Fruit fly (Drosophila melanogaster): ENCODE data around the gene CG9265.
A peak's percentile ranks its signal among the peaks of the same experiment; 100 is the strongest.

The CG9265 gene

DNA sequence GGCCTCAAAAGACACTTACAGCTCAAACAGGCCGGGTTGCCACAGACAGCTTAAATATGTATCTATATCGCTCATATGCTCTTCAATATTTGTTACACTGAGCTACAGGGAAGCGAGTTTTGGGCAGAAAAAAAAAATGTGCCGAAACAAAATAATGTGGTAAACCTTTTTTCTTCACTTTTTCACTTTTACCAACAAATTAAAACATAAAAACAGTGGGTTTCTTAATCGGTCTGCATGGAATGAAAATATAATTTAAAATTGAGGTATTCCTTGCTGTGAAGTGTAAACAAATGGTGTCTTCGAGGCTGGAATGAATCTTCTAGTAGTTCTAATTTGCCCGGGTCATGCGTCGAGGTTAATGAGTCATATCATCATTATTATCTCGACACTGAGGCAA lies 32.6 kb downstream of the CG9265 start (continued):
- TF ChIP-seq ATbp (GFP tag; optimal IDR thresholded peaks at IDR 0.05) (peak; percentile 54), fd102C (GFP tag; optimal IDR thresholded peaks at IDR 0.05) (no peak), sna (GFP tag; IDR thresholded peaks at IDR 0.05; ENCODE audit: partially characterized antibody) (no peak), Ada2b (GFP tag; IDR thresholded peaks at IDR 0.05) (peak; percentile 41; the same call in 1 of the 2 replicates), CG15479 (GFP tag; optimal IDR thresholded peaks at IDR 0.05) (no peak), B-H1 (GFP tag; IDR thresholded peaks at IDR 0.05) (0 out of 3 replicates have a peak, but pooled peaks have one; percentile 23), CG31441 (GFP tag; IDR thresholded peaks at IDR 0.05) (peak; percentile 62), insv (GFP tag; optimal IDR thresholded peaks at IDR 0.05) (no peak), CG4282 (GFP tag; optimal IDR thresholded peaks at IDR 0.05) (no peak), onecut (GFP tag; IDR thresholded peaks at IDR 0.05) (peak; percentile 12; the same call in 1 of the 2 replicates), nerfin-1 (tag; optimal IDR thresholded peaks at IDR 0.05) (peak; percentile 11), CG17385 (GFP tag; optimal IDR thresholded peaks at IDR 0.05) (peak; percentile 8), CG6791 (GFP tag; IDR thresholded peaks at IDR 0.05; ENCODE audit: partially characterized antibody) (no peak), row (GFP tag; IDR thresholded peaks at IDR 0.05) (peak; percentile 75), CG15514 (GFP tag; optimal IDR thresholded peaks at IDR 0.05) (peak; percentile 49), ssp (GFP tag; IDR thresholded peaks at IDR 0.05) (0 out of 2 replicates have a peak, but pooled peaks have one; percentile 29), tll (GFP tag; optimal IDR thresholded peaks at IDR 0.05) (no peak), CG11560 (tag; IDR thresholded peaks at IDR 0.05) (no peak), CG14965 (GFP tag; optimal IDR thresholded peaks at IDR 0.05; ENCODE audit: borderline replicate concordance) (no peak), Awh (GFP tag; IDR thresholded peaks at IDR 0.05) (no peak; the same call in 1 of the 2 replicates), CG4820 (GFP tag; optimal IDR thresholded peaks at IDR 0.05) (peak; percentile 36), CG42726 (GFP tag; IDR thresholded peaks at IDR 0.05; ENCODE audit: partially characterized antibody) (no peak), GATAe (GFP tag; conservative IDR thresholded peaks at IDR 0.05) (no peak), Ptx1 (GFP tag; IDR thresholded peaks at IDR 0.05) (peak; percentile 60), Hand (GFP tag; optimal IDR thresholded peaks at IDR 0.05) (no peak), NFAT (GFP tag; IDR thresholded peaks at IDR 0.05) (no peak), ab (GFP tag; optimal IDR thresholded peaks at IDR 0.05) (no peak), jing (GFP tag; optimal IDR thresholded peaks at IDR 0.05) (peak; percentile 38), CG14667 (GFP tag; IDR thresholded peaks at IDR 0.05) (peak; percentile 55; the same call in 1 of the 2 replicates), CG15011 (GFP tag; optimal IDR thresholded peaks at IDR 0.05) (no peak), CG17361 (GFP tag; IDR thresholded peaks at IDR 0.05) (peak; percentile 75), CG7839 (tag; optimal IDR thresholded peaks at IDR 0.05) (peak; percentile 77), ap (GFP tag; IDR thresholded peaks at IDR 0.05) (no peak), Usf (GFP tag; optimal IDR thresholded peaks at IDR 0.05) (no peak), CrebB (tag; optimal IDR thresholded peaks at IDR 0.05) (peak; percentile 17), gem (tag; optimal IDR thresholded peaks at IDR 0.05) (peak; percentile 81), CG9797 (GFP tag; optimal IDR thresholded peaks at IDR 0.05) (no peak), ac (GFP tag; optimal IDR thresholded peaks at IDR 0.05) (no peak), gro (GFP tag; optimal IDR thresholded peaks at IDR 0.05) (peak; percentile 51), CG16815 (GFP tag; optimal IDR thresholded peaks at IDR 0.05) (peak; percentile 38), HLH3B (GFP tag; IDR thresholded peaks at IDR 0.05) (peak; percentile 69), E2f1 (GFP tag; IDR thresholded peaks at IDR 0.05) (0 out of 2 replicates have a peak, but pooled peaks have one; percentile 36), CG12391 (tag; optimal IDR thresholded peaks at IDR 0.05) (peak; percentile 70), fu2 (GFP tag; optimal IDR thresholded peaks at IDR 0.05) (peak; percentile 27), org-1 (GFP tag; optimal IDR thresholded peaks at IDR 0.05) (peak; percentile 46), CG33557 (GFP tag; optimal IDR thresholded peaks at IDR 0.05) (no peak), CG3847 (GFP tag; IDR thresholded peaks at IDR 0.05) (peak; percentile 35; the same call in 1 of the 2 replicates), sens-2 (GFP tag; IDR thresholded peaks at IDR 0.05) (no peak), inv (GFP tag; IDR thresholded peaks at IDR 0.05; ENCODE audit: partially characterized antibody) (no peak), ci (GFP tag; IDR thresholded peaks at IDR 0.05) (peak; percentile 75; the same call in 2 of the 3 replicates)

Measured in whole organism, embryonic.